Fruit fly (Drosophila melanogaster): ENCODE data around the gene CG12121.

The CG12121 gene

dm6 chrX:9243417-9243884, 11.3 kb upstream of the CG12121 start, which contains the start of the genes mxc and Larp7 (continued):
- TF ChIP-seq nerfin-2 (GFP tag; IDR thresholded peaks at IDR 0.05; ENCODE audit: partially characterized antibody) (peak; percentile 81), so (GFP tag; IDR thresholded peaks at IDR 0.05) (no peak), NK7.1 (GFP tag; optimal IDR thresholded peaks at IDR 0.05) (no peak)

DNA sequence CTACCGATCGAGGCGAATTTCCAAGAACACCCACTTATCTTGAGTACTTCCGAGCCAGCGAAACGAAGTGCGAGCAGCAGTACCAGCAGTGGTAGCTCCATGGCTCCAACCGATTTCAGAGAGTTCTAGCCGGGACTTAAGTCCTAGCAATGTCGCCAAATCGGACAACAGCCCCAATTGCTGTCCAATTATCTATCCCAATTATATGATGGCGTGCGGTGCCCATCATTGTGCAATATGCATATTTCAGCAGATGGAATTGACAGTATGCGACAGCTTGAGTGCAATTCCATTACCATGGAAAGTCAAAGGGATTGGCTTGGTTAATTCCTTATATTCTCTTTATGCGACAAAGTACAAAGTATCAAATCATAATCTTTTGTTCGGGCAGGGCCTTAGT, 4.3 kb upstream of the CG12121 start, which contains the start of gene Ir8a:
Ir8a (minus strand) TSS at position 101 of the 400 bp plus-strand sequence.
- TF ChIP-seq CG18619 (GFP tag; optimal IDR thresholded peaks at IDR 0.05) (no peak), Xbp1 (GFP tag; optimal IDR thresholded peaks at IDR 0.05) (no peak), TFAM (GFP tag; optimal IDR thresholded peaks at IDR 0.05) (no peak), chinmo (GFP tag; IDR thresholded peaks at IDR 0.05; ENCODE audit: partially characterized antibody) (no peak), zen2 (GFP tag; IDR thresholded peaks at IDR 0.05; ENCODE audit: partially characterized antibody) (no peak), CG9932 (GFP tag; IDR thresholded peaks at IDR 0.05) (no peak), Oli (tag; optimal IDR thresholded peaks at IDR 0.05) (no peak), kay (GFP tag; optimal IDR thresholded peaks at IDR 0.05) (no peak), CG4617 (GFP tag; optimal IDR thresholded peaks at IDR 0.05; ENCODE audit: borderline replicate concordance) (no peak), YL-1 (GFP tag; optimal IDR thresholded peaks at IDR 0.05) (no peak), bowl (GFP tag; IDR thresholded peaks at IDR 0.05) (no peak), CG16779 (GFP tag; IDR thresholded peaks at IDR 0.05) (no peak), CG10209 (GFP tag; optimal IDR thresholded peaks at IDR 0.05) (no peak), schlank (tag; optimal IDR thresholded peaks at IDR 0.05) (no peak), Stat92E (GFP tag; optimal IDR thresholded peaks at IDR 0.05) (no peak), CG7372 (GFP tag; IDR thresholded peaks at IDR 0.05) (no peak), ranshi (GFP tag; IDR thresholded peaks at IDR 0.05) (no peak), exex (tag; optimal IDR thresholded peaks at IDR 0.05) (no peak), ftz-f1 (GFP tag; optimal IDR thresholded peaks at IDR 0.05) (no peak), CG7963 (GFP tag; IDR thresholded peaks at IDR 0.05; ENCODE audit: partially characterized antibody) (no peak)

DNA sequence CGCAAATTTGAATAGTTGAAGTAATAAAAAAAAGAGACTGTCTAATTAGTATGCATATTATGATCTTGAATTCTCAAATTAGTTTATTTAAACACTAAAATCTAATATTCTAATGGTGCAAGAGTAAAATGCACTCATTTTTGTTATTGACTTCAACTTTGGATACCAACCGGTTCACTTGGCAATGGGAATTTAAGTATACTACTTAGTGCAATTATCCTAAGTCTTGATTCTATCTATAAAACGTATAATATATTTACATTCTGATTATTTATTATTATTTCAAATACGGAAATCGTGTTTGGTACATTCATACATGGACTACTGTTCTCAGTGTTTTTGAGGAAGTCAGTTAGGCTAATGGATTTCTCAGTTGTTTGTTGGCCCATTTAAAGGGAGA, 5.3 kb downstream of the CG12121 start, which contains the start of gene Gr8a:
Gr8a (plus strand) TSS at position 301 of the 400 bp plus-strand sequence.
- TF ChIP-seq bowl (GFP tag; IDR thresholded peaks at IDR 0.05): no peak
- no peak for TF ChIP-seq gfzf (GFP tag; optimal IDR thresholded peaks at IDR 0.05)
- TF ChIP-seq CG11456 (GFP tag; IDR thresholded peaks at IDR 0.05): no peak
- no peak for TF ChIP-seq CG16815 (GFP tag; optimal IDR thresholded peaks at IDR 0.05)
- no peak for TF ChIP-seq slou (GFP tag; optimal IDR thresholded peaks at IDR 0.05)
- no peak for TF ChIP-seq CG17802 (tag; optimal IDR thresholded peaks at IDR 0.05)
- TF ChIP-seq CG12236 (GFP tag; optimal IDR thresholded peaks at IDR 0.05): no peak
- no peak for TF ChIP-seq CG16779 (GFP tag; IDR thresholded peaks at IDR 0.05)
- no peak for TF ChIP-seq CG3847 (GFP tag; IDR thresholded peaks at IDR 0.05)
- no peak for TF ChIP-seq CG15479 (GFP tag; optimal IDR thresholded peaks at IDR 0.05)

- TF ChIP-seq al (GFP tag; IDR thresholded peaks at IDR 0.05) (no peak), dysf (GFP tag; IDR thresholded peaks at IDR 0.05) (no peak), chn (GFP tag; optimal IDR thresholded peaks at IDR 0.05) (no peak), CG8089 (GFP tag; optimal IDR thresholded peaks at IDR 0.05) (no peak), tgo (GFP tag; IDR thresholded peaks at IDR 0.05) (no peak), pros (GFP tag; optimal IDR thresholded peaks at IDR 0.05) (no peak), caup (GFP tag; optimal IDR thresholded peaks at IDR 0.05; ENCODE audit: severe bottlenecking) (no peak), CG12236 (GFP tag; optimal IDR thresholded peaks at IDR 0.05) (no peak), Oli (tag; optimal IDR thresholded peaks at IDR 0.05) (no peak), insv (GFP tag; optimal IDR thresholded peaks at IDR 0.05) (no peak), HLH54F (GFP tag; optimal IDR thresholded peaks at IDR 0.05) (no peak), CG11093 (GFP tag; IDR thresholded peaks at IDR 0.05) (no peak), CG31441 (GFP tag; IDR thresholded peaks at IDR 0.05) (no peak), z (GFP tag; IDR thresholded peaks at IDR 0.05) (no peak)
Measured at dm6 chrX:9225137-9225536, 7.0 kb downstream of the CG12121 start, which contains the start of gene CG15370. CG15370 (plus strand) TSS chrX:9225437.

All from whole organism, embryonic.